Worm (Caenorhabditis elegans) whole organism, L3 larva: ENCODE measurements around the gene ctsa-2.

Experiments used
- R02D3.7 ChIP-seq: fragments of 150-350 bp; optimal IDR thresholded peaks from 2 replicates; lab custom pipeline; 2014; ENCODE audit warnings: missing biosample characterization, missing genetic modification characterization
- aly-2 ChIP-seq: fragments of 150-350 bp; optimal IDR thresholded peaks from 2 replicates; lab custom pipeline; 2014; ENCODE audit warnings: missing biosample characterization, missing genetic modification characterization
- ama-1 ChIP-seq: fragments of 150-350 bp; optimal IDR thresholded peaks from 2 replicates; lab custom pipeline; 2018
- ceh-82 ChIP-seq: fragments of 150-350 bp; optimal IDR thresholded peaks from 2 replicates; lab custom pipeline; 2014; ENCODE audit warnings: missing biosample characterization, missing genetic modification characterization
- ceh-9 ChIP-seq: sonication (generic microtip); optimal IDR thresholded peaks from 2 replicates; lab custom pipeline; 2018; ENCODE audit warnings: missing biosample characterization, missing genetic modification characterization
- daf-12 ChIP-seq: fragments of 150-350 bp; optimal IDR thresholded peaks from 2 replicates; lab custom pipeline; 2014; ENCODE audit warnings: missing biosample characterization, missing genetic modification reagents, missing genetic modification characterization
- egl-27 ChIP-seq: sonication (generic microtip); optimal IDR thresholded peaks from 4 replicates; lab custom pipeline; 2017; ENCODE audit warnings: missing biosample characterization, missing genetic modification reagents, missing genetic modification characterization
- egl-5 ChIP-seq: fragments of 150-350 bp; optimal IDR thresholded peaks from 2 replicates; lab custom pipeline; 2017; ENCODE audit warnings: missing biosample characterization, missing genetic modification reagents, missing genetic modification characterization, inconsistent platforms
- elt-1 ChIP-seq: fragments of 150-350 bp; optimal IDR thresholded peaks from 2 replicates; lab custom pipeline; 2014; ENCODE audit warnings: missing biosample characterization, missing genetic modification characterization
- elt-2 ChIP-seq: sonication (generic microtip); optimal IDR thresholded peaks from 2 replicates; lab custom pipeline; 2016; ENCODE audit warnings: missing genetic modification reagents, mild to moderate bottlenecking, missing genetic modification characterization, missing compliant biosample characterization
- eor-1 ChIP-seq, 2 experiments: fragments of 150-350 bp; optimal IDR thresholded peaks; 2 replicates each; lab custom pipeline; 2014 to 2018; ENCODE audit warnings: missing biosample characterization in 2 of 2, missing genetic modification characterization in 2 of 2
- fkh-10 ChIP-seq: sonication (generic microtip); optimal IDR thresholded peaks from 2 replicates; lab custom pipeline; 2017; ENCODE audit warnings: missing biosample characterization, missing genetic modification reagents, missing genetic modification characterization
- fos-1 ChIP-seq: fragments of 150-350 bp; optimal IDR thresholded peaks from 2 replicates; lab custom pipeline; 2014; ENCODE audit warnings: missing biosample characterization, missing genetic modification characterization
- jun-1 ChIP-seq: fragments of 150-350 bp; optimal IDR thresholded peaks from 2 replicates; lab custom pipeline; 2014; ENCODE audit warnings: missing biosample characterization, missing genetic modification reagents, missing genetic modification characterization
- lin-15B ChIP-seq: fragments of 150-350 bp; optimal IDR thresholded peaks from 2 replicates; lab custom pipeline; 2014; ENCODE audit warnings: missing biosample characterization, missing genetic modification characterization
- lsy-12 ChIP-seq: sonication (generic microtip); optimal IDR thresholded peaks from 2 replicates; lab custom pipeline; 2016; ENCODE audit warnings: mild to moderate bottlenecking, missing genetic modification characterization, missing compliant biosample characterization
- mdl-1 ChIP-seq: fragments of 150-350 bp; optimal IDR thresholded peaks from 2 replicates; lab custom pipeline; 2014; ENCODE audit warnings: missing biosample characterization, missing genetic modification characterization
- mml-1 ChIP-seq: fragments of 150-350 bp; sonication (generic microtip); optimal IDR thresholded peaks from 3 replicates; lab custom pipeline; 2014; ENCODE audit warnings: missing biosample characterization, missing genetic modification characterization
- nfya-1 ChIP-seq: sonication (generic microtip); optimal IDR thresholded peaks from 2 replicates; lab custom pipeline; 2017; ENCODE audit warnings: missing genetic modification characterization, mild to moderate bottlenecking, missing compliant biosample characterization, antibody characterized with exemption, moderate library complexity; ENCODE audit not compliant: insufficient read depth
- nhr-12 ChIP-seq: fragments of 150-350 bp; optimal IDR thresholded peaks from 2 replicates; lab custom pipeline; 2014; ENCODE audit warnings: missing biosample characterization, missing genetic modification characterization
- nhr-23 ChIP-seq: fragments of 150-350 bp; optimal IDR thresholded peaks from 2 replicates; lab custom pipeline; 2014; ENCODE audit warnings: missing biosample characterization, missing genetic modification reagents, missing genetic modification characterization
- nhr-237 ChIP-seq: fragments of 150-350 bp; optimal IDR thresholded peaks from 2 replicates; lab custom pipeline; 2014; ENCODE audit warnings: missing biosample characterization, missing genetic modification characterization
- nhr-25 ChIP-seq: sonication (generic microtip); optimal IDR thresholded peaks from 2 replicates; lab custom pipeline; 2017; ENCODE audit warnings: missing biosample characterization, missing genetic modification characterization
- nhr-28 ChIP-seq: fragments of 150-350 bp; optimal IDR thresholded peaks from 2 replicates; lab custom pipeline; 2014; ENCODE audit warnings: missing biosample characterization, missing genetic modification characterization
- nhr-43 ChIP-seq: sonication (generic microtip); optimal IDR thresholded peaks from 2 replicates; lab custom pipeline; 2016; ENCODE audit warnings: mild to moderate bottlenecking, missing genetic modification characterization, missing compliant biosample characterization; ENCODE audit not compliant: poor library complexity, severe bottlenecking
- nhr-76 ChIP-seq: fragments of 150-350 bp; sonication (generic microtip); optimal IDR thresholded peaks from 5 replicates; lab custom pipeline; 2014; ENCODE audit warnings: missing biosample characterization, missing genetic modification characterization
- nhr-77 ChIP-seq: fragments of 150-350 bp; optimal IDR thresholded peaks from 2 replicates; lab custom pipeline; 2014; ENCODE audit warnings: missing biosample characterization, missing genetic modification characterization
- pha-4 ChIP-seq: fragments of 150-350 bp; optimal IDR thresholded peaks from 2 replicates; lab custom pipeline; 2014; ENCODE audit warnings: missing biosample characterization, missing genetic modification reagents, missing genetic modification characterization
- pqm-1 ChIP-seq: fragments of 150-350 bp; optimal IDR thresholded peaks from 2 replicates; lab custom pipeline; 2017; ENCODE audit warnings: missing biosample characterization, missing genetic modification characterization, inconsistent platforms
- sea-2 ChIP-seq: fragments of 150-350 bp; sonication (generic microtip); optimal IDR thresholded peaks from 4 replicates; lab custom pipeline; 2014; ENCODE audit warnings: missing biosample characterization, missing genetic modification reagents, missing genetic modification characterization
- skn-1 ChIP-seq: fragments of 150-350 bp; optimal IDR thresholded peaks from 2 replicates; lab custom pipeline; 2014; ENCODE audit warnings: missing biosample characterization, missing genetic modification characterization
- snpc-4 ChIP-seq: fragments of 150-350 bp; optimal IDR thresholded peaks from 2 replicates; lab custom pipeline; 2014; ENCODE audit warnings: missing biosample characterization, missing genetic modification characterization
- unc-39 ChIP-seq: sonication (generic microtip); optimal IDR thresholded peaks from 4 replicates; lab custom pipeline; 2017; ENCODE audit warnings: missing biosample characterization, missing genetic modification characterization
- unc-62 ChIP-seq: fragments of 150-350 bp; sonication (generic microtip); optimal IDR thresholded peaks from 4 replicates; lab custom pipeline; 2014; ENCODE audit warnings: missing biosample characterization, missing genetic modification reagents, missing genetic modification characterization
- zag-1 ChIP-seq: fragments of 150-350 bp; optimal IDR thresholded peaks from 2 replicates; lab custom pipeline; 2014; ENCODE audit warnings: missing biosample characterization, missing genetic modification characterization

Gene ctsa-2

ce11 chrX:6467462-6467861 is 37.1 kb upstream of the ctsa-2 start, which contains the start of gene C15B12.3:
C15B12.3 (minus strand) TSS chrX:6467562.
- TF ChIP-seq sea-2 (GFP tag; lab: Kevin White, UChicago) (no peak), pha-4 (no peak), nhr-25 (tag; lab: Kevin White, UChicago) (no peak), unc-62 (GFP tag; lab: Kevin White, UChicago) (no peak), pqm-1 (no peak), egl-27 (tag; lab: Kevin White, UChicago) (no peak), nhr-76 (no peak), fkh-10 (GFP tag; lab: Kevin White, UChicago) (no peak), daf-12 (tag; lab: Kevin White, UChicago) (no peak), nhr-43 (tag; lab: Kevin White, UChicago) (no peak), mml-1 (tag; lab: Kevin White, UChicago) (no peak), nhr-23 (tag; lab: Kevin White, UChicago) (no peak), aly-2 (tag; lab: Kevin White, UChicago) (no peak), nhr-28 (tag; lab: Kevin White, UChicago) (no peak), eor-1 (tag; optimal IDR thresholded peaks at IDR 0.05; lab: Kevin White, UChicago) (no peak), zag-1 (tag; lab: Kevin White, UChicago) (no peak), ceh-9 (no peak), elt-1 (tag; lab: Kevin White, UChicago) (no peak), nhr-77 (tag; lab: Kevin White, UChicago) (no peak), mdl-1 (tag; lab: Kevin White, UChicago) (no peak)

- TF ChIP-seq nhr-237 (tag; lab: Kevin White, UChicago) (no peak), unc-39 (tag; lab: Kevin White, UChicago) (no peak), elt-2 (tag; lab: Kevin White, UChicago) (peak; percentile 82), egl-27 (tag; lab: Kevin White, UChicago) (no peak), jun-1 (tag; lab: Kevin White, UChicago) (no peak), egl-5 (no peak)
- TF ChIP-seq, all 47 proteins: peak for 1
Measured at ce11 chrX:6462995-6463462, 32.6 kb upstream of the ctsa-2 start, which contains the start of gene C15B12.2. C15B12.2 (plus strand) TSS chrX:6463412.

- TF ChIP-seq elt-2 (tag; lab: Kevin White, UChicago) (peak; percentile 29), pqm-1 (peak; percentile 33), ama-1 (no peak)
Measured at ce11 chrX:6462479-6462878, 32.1 kb upstream of the ctsa-2 start.

ce11 chrX:6461729-6462128 is 31.3 kb upstream of the ctsa-2 start, which contains the start of gene K04E7.1:
K04E7.1 (plus strand) TSS chrX:6462029.
- no peak for TF ChIP-seq lin-15B (tag; lab: Kevin White, UChicago)
- no peak for TF ChIP-seq ceh-9
- TF ChIP-seq lsy-12 (tag; lab: Kevin White, UChicago): no peak
- TF ChIP-seq R02D3.7 (tag; lab: Kevin White, UChicago): no peak
- TF ChIP-seq nhr-12 (tag; lab: Kevin White, UChicago): no peak
- TF ChIP-seq nfya-1 (tag; lab: Kevin White, UChicago): no peak
- no peak for TF ChIP-seq skn-1 (tag; lab: Kevin White, UChicago)
- no peak for TF ChIP-seq elt-1 (tag; lab: Kevin White, UChicago)
- TF ChIP-seq pqm-1: no peak
- no peak for TF ChIP-seq ceh-82 (tag; lab: Kevin White, UChicago)
- no peak for TF ChIP-seq snpc-4 (tag; lab: Kevin White, UChicago)
- no peak for TF ChIP-seq nhr-76

ce11 chrX:6460123-6460522 is 29.7 kb upstream of the ctsa-2 start:
- TF ChIP-seq fos-1 (tag; lab: Kevin White, UChicago): no peak
- TF ChIP-seq elt-2 (tag; lab: Kevin White, UChicago): peak; percentile 53
- no peak for TF ChIP-seq R02D3.7 (tag; lab: Kevin White, UChicago)
- TF ChIP-seq pqm-1: peak; percentile 70
- TF ChIP-seq, all 47 proteins: peak for 2
